Fruit fly (Drosophila melanogaster): ENCODE results near the gene Hip1.

Hip1 gene

dm6 chr3L:12727212-12727611, 46.2 kb downstream of the Hip1 start:
- TF ChIP-seq CG4318 (GFP tag; optimal IDR thresholded peaks at IDR 0.05) (no peak), acj6 (GFP tag; optimal IDR thresholded peaks at IDR 0.05) (no peak), CG8632 (GFP tag; optimal IDR thresholded peaks at IDR 0.05) (no peak), CG1621 (tag; optimal IDR thresholded peaks at IDR 0.05) (no peak), lz (GFP tag; optimal IDR thresholded peaks at IDR 0.05) (no peak), pdm3 (GFP tag; optimal IDR thresholded peaks at IDR 0.05) (no peak), Hr38 (GFP tag; optimal IDR thresholded peaks at IDR 0.05) (no peak), spab (GFP tag; optimal IDR thresholded peaks at IDR 0.05) (no peak), CG31627 (GFP tag; optimal IDR thresholded peaks at IDR 0.05) (no peak), Eip93F (GFP tag; optimal IDR thresholded peaks at IDR 0.05) (no peak), Blimp-1 (GFP tag; optimal IDR thresholded peaks at IDR 0.05) (no peak), CG8319 (GFP tag; optimal IDR thresholded peaks at IDR 0.05) (no peak), Ets96B (tag; optimal IDR thresholded peaks at IDR 0.05) (no peak), fkh (GFP tag; optimal IDR thresholded peaks at IDR 0.05) (no peak), CG6792 (GFP tag; optimal IDR thresholded peaks at IDR 0.05) (no peak), Sox14 (GFP tag; optimal IDR thresholded peaks at IDR 0.05) (no peak), OdsH (GFP tag; optimal IDR thresholded peaks at IDR 0.05) (no peak)

dm6 chr3L:12725749-12726148, 47.6 kb downstream of the Hip1 start:
- TF ChIP-seq CG6163 (GFP tag; IDR thresholded peaks at IDR 0.05) (peak; percentile 71; the same call in 1 of the 3 replicates), CG32006 (GFP tag; optimal IDR thresholded peaks at IDR 0.05) (no peak), svp (GFP tag) (peak; percentile 79), fd59A (GFP tag; optimal IDR thresholded peaks at IDR 0.05) (no peak), CG8632 (GFP tag; optimal IDR thresholded peaks at IDR 0.05) (no peak), Met (GFP tag; optimal IDR thresholded peaks at IDR 0.05) (peak; percentile 66), CG7368 (GFP tag; optimal IDR thresholded peaks at IDR 0.05) (peak; percentile 21), topi (GFP tag; optimal IDR thresholded peaks at IDR 0.05) (peak; percentile 69), CG1621 (tag; optimal IDR thresholded peaks at IDR 0.05) (peak; percentile 16), Sox102F (GFP tag; optimal IDR thresholded peaks at IDR 0.05) (peak; percentile 50), Ets96B (tag; optimal IDR thresholded peaks at IDR 0.05) (peak; percentile 49), eg (GFP tag; IDR thresholded peaks at IDR 0.05) (no peak), Eip78C (GFP tag) (peak; percentile 88), dsx (GFP tag; optimal IDR thresholded peaks at IDR 0.05; ENCODE audit: poor library complexity, severe bottlenecking) (peak; percentile 48), CG3919 (GFP tag; optimal IDR thresholded peaks at IDR 0.05) (peak; percentile 71), net (GFP tag; optimal IDR thresholded peaks at IDR 0.05) (no peak), achi (GFP tag; optimal IDR thresholded peaks at IDR 0.05) (peak; percentile 34), esn (GFP tag; optimal IDR thresholded peaks at IDR 0.05) (peak; percentile 60), CG10669 (GFP tag; optimal IDR thresholded peaks at IDR 0.05) (peak; percentile 48), CG31627 (GFP tag; optimal IDR thresholded peaks at IDR 0.05) (peak; percentile 38), CG10631 (GFP tag; optimal IDR thresholded peaks at IDR 0.05) (peak; percentile 38), CG3032 (tag; optimal IDR thresholded peaks at IDR 0.05) (peak; percentile 31), Sox15 (GFP tag; optimal IDR thresholded peaks at IDR 0.05) (no peak), CG11762 (GFP tag; optimal IDR thresholded peaks at IDR 0.05; ENCODE audit: insufficient read depth) (peak; percentile 37), vri (GFP tag; optimal IDR thresholded peaks at IDR 0.05) (peak; percentile 2), Hr4 (GFP tag; optimal IDR thresholded peaks at IDR 0.05) (peak; percentile 3), OdsH (GFP tag; optimal IDR thresholded peaks at IDR 0.05) (peak; percentile 27), lz (GFP tag; optimal IDR thresholded peaks at IDR 0.05) (peak; percentile 38), ss (GFP tag; optimal IDR thresholded peaks at IDR 0.05) (no peak), CG6808 (GFP tag; optimal IDR thresholded peaks at IDR 0.05) (peak; percentile 35), spab (GFP tag; optimal IDR thresholded peaks at IDR 0.05) (peak; percentile 24), acj6 (GFP tag; optimal IDR thresholded peaks at IDR 0.05) (peak; percentile 13), CG6854 (GFP tag; optimal IDR thresholded peaks at IDR 0.05) (no peak), Smox (GFP tag; optimal IDR thresholded peaks at IDR 0.05) (peak; percentile 50), cyc (GFP tag; optimal IDR thresholded peaks at IDR 0.05) (peak; percentile 53), Hr39 (GFP tag; optimal IDR thresholded peaks at IDR 0.05) (peak; percentile 43), pdm3 (GFP tag; optimal IDR thresholded peaks at IDR 0.05) (peak; percentile 10), Gug (GFP tag; IDR thresholded peaks at IDR 0.05) (0 out of 2 replicates have a peak, but pooled peaks have one; percentile 16), Sox14 (GFP tag; optimal IDR thresholded peaks at IDR 0.05) (peak; percentile 42), Eip75B (GFP tag; optimal IDR thresholded peaks at IDR 0.05) (peak; percentile 35), CG34406 (GFP tag; optimal IDR thresholded peaks at IDR 0.05) (no peak)

Data from whole organism, prepupa.